Worm (Caenorhabditis elegans) whole organism, L2 larva: ENCODE data around the gene F45E12.5.

ENCODE experiments used
- C34F6.9 ChIP-seq: fragments of 150-350 bp; optimal IDR thresholded peaks from 2 replicates; lab custom pipeline; 2014; ENCODE audit warnings: missing biosample characterization, missing genetic modification characterization
- Y55F3AM.14 ChIP-seq: fragments of 200-800 bp; sonication (Bioruptor generic); optimal IDR thresholded peaks from 2 replicates; lab custom pipeline; 2018; ENCODE audit warnings: mild to moderate bottlenecking, missing genetic modification characterization, missing compliant biosample characterization
- ZK546.5 ChIP-seq: sonication (generic microtip); optimal IDR thresholded peaks from 2 replicates; lab custom pipeline; 2017; ENCODE audit warnings: missing biosample characterization, missing genetic modification characterization
- alr-1 ChIP-seq: fragments of 150-350 bp; optimal IDR thresholded peaks from 2 replicates; lab custom pipeline; 2014; ENCODE audit warnings: missing biosample characterization, missing genetic modification characterization
- aly-2 ChIP-seq: fragments of 150-350 bp; optimal IDR thresholded peaks from 2 replicates; lab custom pipeline; 2014; ENCODE audit warnings: missing biosample characterization, missing genetic modification characterization
- ama-1 ChIP-seq: fragments of 150-350 bp; optimal IDR thresholded peaks from 2 replicates; lab custom pipeline; 2018; ENCODE audit warnings: inconsistent platforms
- blmp-1 ChIP-seq: sonication (generic microtip); optimal IDR thresholded peaks from 2 replicates; lab custom pipeline; 2017; ENCODE audit warnings: missing genetic modification characterization, mild to moderate bottlenecking, missing compliant biosample characterization, antibody characterized with exemption, moderate library complexity; ENCODE audit not compliant: insufficient read depth
- ceh-16 ChIP-seq: fragments of 150-350 bp; optimal IDR thresholded peaks from 2 replicates; lab custom pipeline; 2014; ENCODE audit warnings: missing biosample characterization, missing genetic modification characterization
- ceh-82 ChIP-seq: fragments of 150-350 bp; optimal IDR thresholded peaks from 2 replicates; lab custom pipeline; 2014; ENCODE audit warnings: missing biosample characterization, missing genetic modification characterization
- crh-2 ChIP-seq: sonication (generic microtip); optimal IDR thresholded peaks from 2 replicates; lab custom pipeline; 2017; ENCODE audit warnings: missing biosample characterization, missing genetic modification characterization
- egl-27 ChIP-seq: sonication (generic microtip); optimal IDR thresholded peaks from 3 replicates; lab custom pipeline; 2017; ENCODE audit warnings: missing biosample characterization, missing genetic modification reagents, missing genetic modification characterization
- elt-1 ChIP-seq: fragments of 150-350 bp; optimal IDR thresholded peaks from 2 replicates; lab custom pipeline; 2014; ENCODE audit warnings: missing biosample characterization, missing genetic modification characterization
- fos-1 ChIP-seq: fragments of 150-350 bp; optimal IDR thresholded peaks from 2 replicates; lab custom pipeline; 2014; ENCODE audit warnings: missing biosample characterization, missing genetic modification characterization
- gmeb-1 ChIP-seq: fragments of 150-350 bp; optimal IDR thresholded peaks from 2 replicates; lab custom pipeline; 2014; ENCODE audit warnings: missing biosample characterization, missing genetic modification characterization
- lin-11 ChIP-seq: fragments of 150-350 bp; sonication (generic microtip); optimal IDR thresholded peaks from 2 replicates; lab custom pipeline; 2014; ENCODE audit warnings: missing biosample characterization, missing genetic modification characterization, inconsistent platforms, mixed read lengths
- lin-13 ChIP-seq: fragments of 150-350 bp; optimal IDR thresholded peaks from 2 replicates; lab custom pipeline; 2014; ENCODE audit warnings: missing biosample characterization, missing genetic modification reagents, missing genetic modification characterization
- lin-39 ChIP-seq: fragments of 150-350 bp; optimal IDR thresholded peaks from 2 replicates; lab custom pipeline; 2014; ENCODE audit warnings: missing biosample characterization, missing genetic modification reagents, missing genetic modification characterization
- lsy-2 ChIP-seq, 2 experiments: fragments of 150-350 bp in 1 of 2; sonication (generic microtip) in 1 of 2; optimal IDR thresholded peaks; 2 replicates each; lab custom pipeline; 2014 to 2017; ENCODE audit warnings: missing biosample characterization in 2 of 2, missing genetic modification characterization in 2 of 2
- mab-5 ChIP-seq: fragments of 150-350 bp; optimal IDR thresholded peaks from 2 replicates; lab custom pipeline; 2014; ENCODE audit warnings: missing biosample characterization, missing genetic modification characterization
- mbf-1 ChIP-seq: sonication (generic microtip); optimal IDR thresholded peaks from 2 replicates; lab custom pipeline; 2017; ENCODE audit warnings: missing biosample characterization, missing genetic modification characterization
- mdl-1 ChIP-seq, 2 experiments: fragments of 150-350 bp in 1 of 2; sonication (generic microtip) in 1 of 2; optimal IDR thresholded peaks; 2 replicates each; lab custom pipeline; 2017; ENCODE audit warnings: missing biosample characterization in 2 of 2, missing genetic modification characterization in 2 of 2
- nhr-10 ChIP-seq: sonication (generic microtip); optimal IDR thresholded peaks from 2 replicates; lab custom pipeline; 2017; ENCODE audit warnings: missing biosample characterization, missing genetic modification characterization
- nhr-11 ChIP-seq: fragments of 150-350 bp; optimal IDR thresholded peaks from 2 replicates; lab custom pipeline; 2014; ENCODE audit warnings: missing biosample characterization, missing genetic modification characterization
- nhr-12 ChIP-seq: fragments of 150-350 bp; optimal IDR thresholded peaks from 2 replicates; lab custom pipeline; 2014; ENCODE audit warnings: missing biosample characterization, missing genetic modification characterization
- nhr-129 ChIP-seq: fragments of 150-350 bp; optimal IDR thresholded peaks from 2 replicates; lab custom pipeline; 2014; ENCODE audit warnings: missing biosample characterization, missing genetic modification characterization
- nhr-21 ChIP-seq: fragments of 150-350 bp; optimal IDR thresholded peaks from 2 replicates; lab custom pipeline; 2014; ENCODE audit warnings: missing biosample characterization, missing genetic modification characterization
- nhr-23 ChIP-seq: fragments of 150-350 bp; optimal IDR thresholded peaks from 2 replicates; lab custom pipeline; 2014; ENCODE audit warnings: missing biosample characterization, missing genetic modification reagents, missing genetic modification characterization
- nhr-237 ChIP-seq: fragments of 150-350 bp; optimal IDR thresholded peaks from 2 replicates; lab custom pipeline; 2014; ENCODE audit warnings: missing biosample characterization, missing genetic modification characterization
- nhr-25 ChIP-seq: fragments of 150-350 bp; sonication (generic microtip); optimal IDR thresholded peaks from 3 replicates; lab custom pipeline; 2014; ENCODE audit warnings: missing biosample characterization, missing genetic modification characterization
- peb-1 ChIP-seq: fragments of 150-350 bp; optimal IDR thresholded peaks from 2 replicates; lab custom pipeline; 2014; ENCODE audit warnings: missing biosample characterization, missing genetic modification characterization
- sem-4 ChIP-seq: fragments of 150-350 bp; optimal IDR thresholded peaks from 2 replicates; lab custom pipeline; 2014; ENCODE audit warnings: missing biosample characterization, missing genetic modification reagents, missing genetic modification characterization
- skn-1 ChIP-seq: sonication (generic microtip); optimal IDR thresholded peaks from 2 replicates; lab custom pipeline; 2017; ENCODE audit warnings: missing biosample characterization, missing genetic modification characterization
- sma-3 ChIP-seq: sonication (generic microtip); optimal IDR thresholded peaks from 2 replicates; lab custom pipeline; 2016; ENCODE audit warnings: missing genetic modification reagents, missing genetic modification characterization, missing compliant biosample characterization
- sma-9 ChIP-seq, 2 experiments: fragments of 150-350 bp in 1 of 2; sonication (generic microtip) in 1 of 2; optimal IDR thresholded peaks; 2 replicates each; lab custom pipeline; 2014 to 2016; ENCODE audit warnings: missing genetic modification characterization in 2 of 2, mild to moderate bottlenecking in 1 of 2, missing biosample characterization in 1 of 2, missing compliant biosample characterization in 1 of 2, missing genetic modification reagents in 1 of 2, moderate library complexity in 1 of 2
- snpc-4 ChIP-seq: fragments of 150-350 bp; optimal IDR thresholded peaks from 2 replicates; lab custom pipeline; 2014; ENCODE audit warnings: missing biosample characterization, missing genetic modification characterization
- unc-39 ChIP-seq: fragments of 150-350 bp; optimal IDR thresholded peaks from 2 replicates; lab custom pipeline; 2014; ENCODE audit warnings: missing biosample characterization, missing genetic modification characterization
- unc-62 ChIP-seq: fragments of 150-350 bp; optimal IDR thresholded peaks from 2 replicates; lab custom pipeline; 2014; ENCODE audit warnings: missing biosample characterization, missing genetic modification reagents, missing genetic modification characterization
- zag-1 ChIP-seq: fragments of 150-350 bp; optimal IDR thresholded peaks from 2 replicates; lab custom pipeline; 2014; ENCODE audit warnings: missing biosample characterization, missing genetic modification characterization
- ztf-1 ChIP-seq: fragments of 200-800 bp; sonication (Bioruptor generic); conservative IDR thresholded peaks from 2 replicates; pipeline ENCODE4 v1.3.6; 2022; ENCODE audit warnings: missing genetic modification characterization, missing compliant biosample characterization
- ztf-11 ChIP-seq: sonication (generic microtip); optimal IDR thresholded peaks from 2 replicates; lab custom pipeline; 2017; ENCODE audit warnings: missing biosample characterization, missing genetic modification characterization
- ztf-4 ChIP-seq: fragments of 150-350 bp; optimal IDR thresholded peaks from 2 replicates; lab custom pipeline; 2014; ENCODE audit warnings: missing biosample characterization, missing genetic modification characterization

F45E12.5 gene

DNA sequence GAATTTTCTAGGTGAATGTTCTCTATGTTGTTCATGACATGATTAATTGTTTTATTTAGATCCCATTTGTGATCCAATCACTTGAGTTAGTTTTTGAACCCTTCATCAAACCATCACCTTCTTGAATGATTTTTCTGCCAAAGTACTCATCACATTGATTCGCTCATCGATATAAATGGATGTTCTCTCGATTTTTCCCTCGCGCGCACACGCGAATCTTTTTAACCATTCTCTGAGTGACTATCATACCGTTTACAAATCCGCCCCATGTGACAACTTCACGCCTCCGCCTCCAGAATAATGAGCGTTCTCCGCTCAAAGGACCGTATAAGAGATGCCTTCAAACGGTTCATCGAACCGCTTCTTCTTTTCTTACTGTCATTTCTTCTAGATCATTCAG is 33.0 kb upstream of the F45E12.5 start:
- TF ChIP-seq egl-27 (tag; lab: Kevin White, UChicago) (no peak), lin-11 (tag; lab: Kevin White, UChicago) (no peak), lin-39 (tag; lab: Kevin White, UChicago) (no peak), ztf-11 (tag; lab: Kevin White, UChicago) (no peak), nhr-25 (peak; percentile 33), nhr-12 (tag; lab: Kevin White, UChicago) (no peak), nhr-23 (tag; lab: Kevin White, UChicago) (no peak), nhr-10 (tag; lab: Kevin White, UChicago) (no peak), nhr-237 (no peak), ztf-1 (GFP tag; lab: Robert Waterston, UW) (no peak), alr-1 (no peak), mbf-1 (tag; lab: Kevin White, UChicago) (no peak), fos-1 (tag; lab: Kevin White, UChicago) (no peak), ceh-16 (tag; lab: Kevin White, UChicago) (no peak), lin-13 (GFP tag; lab: Kevin White, UChicago) (no peak), sem-4 (tag; lab: Kevin White, UChicago) (no peak), aly-2 (tag; lab: Kevin White, UChicago) (no peak), sma-3 (GFP tag; lab: Kevin White, UChicago) (peak; percentile 49), lsy-2 (tag; optimal IDR thresholded peaks at IDR 0.05; lab: Kevin White, UChicago) (no peak), nhr-129 (tag; lab: Kevin White, UChicago) (peak; percentile 38), zag-1 (tag; lab: Kevin White, UChicago) (no peak), gmeb-1 (tag; lab: Kevin White, UChicago) (peak; percentile 23), unc-62 (GFP tag; lab: Kevin White, UChicago) (no peak), elt-1 (tag; lab: Kevin White, UChicago) (no peak), ama-1 (lab: Kevin White, UChicago) (peak; percentile 60), nhr-11 (tag; lab: Kevin White, UChicago) (no peak), peb-1 (tag; lab: Kevin White, UChicago) (no peak), sma-9 (GFP tag; optimal IDR thresholded peaks at IDR 0.05; lab: Kevin White, UChicago) (peak; percentile 80), sma-9 (tag; optimal IDR thresholded peaks at IDR 0.05; lab: Kevin White, UChicago) (no peak), blmp-1 (tag; lab: Kevin White, UChicago) (peak; percentile 68), mab-5 (tag; lab: Kevin White, UChicago) (no peak), skn-1 (tag; lab: Kevin White, UChicago) (no peak), nhr-21 (no peak), C34F6.9 (tag; lab: Kevin White, UChicago) (no peak), ZK546.5 (no peak), ztf-4 (tag; lab: Kevin White, UChicago) (no peak), unc-39 (tag; lab: Kevin White, UChicago) (no peak), mdl-1 (tag; optimal IDR thresholded peaks at IDR 0.05; lab: Kevin White, UChicago) (peak in 1 of 2 experiments; percentile 82), crh-2 (tag; lab: Kevin White, UChicago) (peak; percentile 40), ceh-82 (no peak), Y55F3AM.14 (no peak), snpc-4 (tag; lab: Kevin White, UChicago) (no peak)

DNA sequence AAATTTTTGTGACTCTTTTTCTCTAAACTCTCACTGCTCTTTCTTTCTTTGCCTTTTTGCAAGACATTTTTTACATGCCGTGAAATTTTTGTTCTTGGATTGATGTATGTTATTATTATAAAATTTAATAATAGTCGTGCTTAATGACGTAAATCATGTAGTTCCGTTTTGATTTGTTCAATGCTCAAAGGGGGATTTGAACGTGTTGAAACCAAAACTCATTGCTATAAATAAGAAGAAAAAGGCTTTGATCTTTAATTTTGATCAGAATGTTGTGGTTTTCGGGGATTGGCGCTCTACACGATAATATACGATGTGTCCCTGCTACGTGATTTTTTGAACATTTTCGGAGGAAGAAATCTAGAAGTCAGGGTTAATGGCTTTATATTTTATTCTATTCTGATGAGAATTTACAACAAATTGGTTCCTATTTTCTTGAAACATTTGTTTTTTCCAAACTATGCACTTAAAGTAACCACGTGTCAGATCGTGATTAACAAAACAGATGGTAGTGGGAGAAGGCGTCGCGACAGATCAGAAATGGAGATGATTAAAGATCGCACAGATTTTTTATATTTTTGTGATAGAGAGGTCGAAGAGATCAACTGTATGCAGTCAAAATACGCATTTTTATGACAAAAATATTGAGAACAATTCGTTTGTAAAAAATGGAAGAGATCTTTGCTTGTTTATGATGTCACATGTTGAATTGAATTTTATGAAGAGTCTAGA is 31.8 kb upstream of the F45E12.5 start:
- TF ChIP-seq crh-2 (tag; lab: Kevin White, UChicago) (peak; percentile 20), sma-9 (GFP tag; optimal IDR thresholded peaks at IDR 0.05; lab: Kevin White, UChicago) (peak; percentile 30), sma-9 (tag; optimal IDR thresholded peaks at IDR 0.05; lab: Kevin White, UChicago) (no peak), lsy-2 (tag; optimal IDR thresholded peaks at IDR 0.05; lab: Kevin White, UChicago) (peak in 1 of 2 experiments; percentile 16), nhr-23 (tag; lab: Kevin White, UChicago) (no peak), nhr-25 (peak; percentile 10)
